Fruit fly (Drosophila melanogaster) whole organism, pupa: ENCODE measurements around the gene Drsl4.

Experiments
- CG10348 ChIP-seq: fragments of 200-800 bp; sonication (Bioruptor generic); IDR thresholded peaks from 2 replicates; pipeline ENCODE4 v1.3.6; 2022; ENCODE audit warnings: missing biosample characterization, missing genetic modification characterization
- CG14655 ChIP-seq: fragments of 200-800 bp; sonication (Bioruptor generic); optimal IDR thresholded peaks from 3 replicates; lab custom pipeline; 2017; ENCODE audit warnings: mild to moderate bottlenecking, missing biosample characterization, missing genetic modification reagents, missing genetic modification characterization
- CG32121 ChIP-seq: fragments of 200-800 bp; sonication (Bioruptor generic); IDR thresholded peaks from 2 replicates; pipeline ENCODE4 v1.3.6; 2022; ENCODE audit warnings: missing biosample characterization, missing genetic modification characterization
- CG34367 ChIP-seq: fragments of 200-800 bp; sonication (Bioruptor generic); optimal IDR thresholded peaks from 2 replicates; lab custom pipeline; 2018; ENCODE audit warnings: missing biosample characterization, mild to moderate bottlenecking, missing genetic modification characterization
- CG4496 ChIP-seq: fragments of 200-800 bp; sonication (Bioruptor generic); IDR thresholded peaks from 3 replicates; pipeline ENCODE4 v1.3.6; 2022; ENCODE audit warnings: missing biosample characterization, missing genetic modification characterization
- CG9948 ChIP-seq: fragments of 200-800 bp; sonication (Bioruptor generic); optimal IDR thresholded peaks from 2 replicates; lab custom pipeline; 2018; ENCODE audit warnings: missing biosample characterization, mild to moderate bottlenecking, missing genetic modification characterization, moderate library complexity
- EcR ChIP-seq: fragments of 200-800 bp; sonication (Bioruptor generic); optimal IDR thresholded peaks from 3 replicates; lab custom pipeline; 2019; ENCODE audit warnings: missing biosample characterization, missing genetic modification characterization, mild to moderate bottlenecking, moderate library complexity, missing genetic modification reagents
- Pif1B ChIP-seq: fragments of 200-800 bp; sonication (Bioruptor generic); optimal IDR thresholded peaks from 3 replicates; lab custom pipeline; 2016; ENCODE audit warnings: missing biosample characterization, missing genetic modification characterization
- Snoo ChIP-seq: fragments of 200-800 bp; sonication (Bioruptor generic); optimal IDR thresholded peaks from 3 replicates; lab custom pipeline; 2017; ENCODE audit warnings: missing biosample characterization, mild to moderate bottlenecking, missing genetic modification characterization, inconsistent platforms
- fd96Ca ChIP-seq: fragments of 200-800 bp; sonication (Bioruptor generic); IDR thresholded peaks from 3 replicates; pipeline ENCODE4 v1.3.6; 2022; ENCODE audit warnings: missing biosample characterization, missing genetic modification characterization
- rn ChIP-seq: fragments of 200-800 bp; sonication (Bioruptor generic); IDR thresholded peaks from 2 replicates; pipeline ENCODE4 v1.3.6; 2022; ENCODE audit warnings: missing biosample characterization, missing genetic modification characterization

dm6 chr3L:3308676-3309613 lies 6.5 kb upstream of the Drsl4 start:
- TF ChIP-seq EcR (no peak), CG34367 (tag; lab: Kevin White, UChicago) (no peak), CG14655 (GFP tag; lab: Kevin White, UChicago) (no peak), CG32121 (GFP tag; lab: Robert Waterston, UW) (no peak), fd96Ca (GFP tag; lab: Robert Waterston, UW) (no peak), CG10348 (GFP tag; lab: Robert Waterston, UW) (no peak), rn (GFP tag; lab: Robert Waterston, UW) (no peak), Snoo (tag; lab: Kevin White, UChicago) (no peak), CG9948 (tag; lab: Kevin White, UChicago) (no peak), Pif1B (GFP tag; lab: Kevin White, UChicago) (no peak), CG4496 (GFP tag; lab: Robert Waterston, UW) (no peak)
